Worm (Caenorhabditis elegans): ENCODE results near the gene snf-11.

snf-11 gene

DNA sequence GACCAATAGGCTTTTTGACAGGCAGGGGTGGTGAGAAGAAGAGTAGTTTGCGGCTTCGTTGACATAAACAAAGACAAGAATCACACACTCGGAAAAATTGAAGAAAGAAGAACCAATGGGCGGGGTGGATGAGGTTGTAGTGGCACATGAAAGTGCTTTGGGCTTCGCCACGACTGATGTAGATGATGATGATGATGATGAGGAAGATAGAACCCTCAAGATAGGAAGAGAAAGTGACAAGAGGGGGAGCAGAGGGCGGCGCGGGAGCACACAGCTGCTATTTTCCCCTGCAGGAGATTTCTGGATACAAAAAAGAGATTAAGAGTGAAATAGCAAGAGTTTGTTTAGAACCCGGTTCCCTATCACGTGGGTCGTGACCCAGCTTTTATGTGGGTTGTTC lies 669 bp upstream of the snf-11 start:
- TF ChIP-seq alr-1 (tag; optimal IDR thresholded peaks at IDR 0.05; ENCODE audit: borderline replicate concordance) (no peak), egl-27 (tag; optimal IDR thresholded peaks at IDR 0.05) (no peak), efl-1 (optimal IDR thresholded peaks at IDR 0.05) (no peak), efl-1 (GFP tag; optimal IDR thresholded peaks at IDR 0.05 in 1 of 2) (no peak), ces-1 (GFP tag; optimal IDR thresholded peaks at IDR 0.05) (no peak), fkh-8 (tag; optimal IDR thresholded peaks at IDR 0.05) (no peak), unc-62 (GFP tag; optimal IDR thresholded peaks at IDR 0.05) (no peak), nhr-19 (GFP tag; conservative IDR thresholded peaks at IDR 0.05) (peak; percentile 41), pqm-1 (tag; optimal IDR thresholded peaks at IDR 0.05) (no peak), lin-35 (GFP tag; optimal IDR thresholded peaks at IDR 0.05) (no peak), jun-1 (tag; optimal IDR thresholded peaks at IDR 0.05) (no peak), dpl-1 (GFP tag; optimal IDR thresholded peaks at IDR 0.05) (no peak), C34B4.2 (tag; optimal IDR thresholded peaks at IDR 0.05) (no peak), skn-1 (tag; optimal IDR thresholded peaks at IDR 0.05) (peak; percentile 4), efl-3 (GFP tag; optimal IDR thresholded peaks at IDR 0.05) (no peak), lin-15B (tag; optimal IDR thresholded peaks at IDR 0.05) (no peak), grh-1 (GFP tag; IDR thresholded peaks at IDR 0.05) (no peak), dsc-1 (tag; optimal IDR thresholded peaks at IDR 0.05) (peak; percentile 23), ceh-63 (GFP tag; optimal IDR thresholded peaks at IDR 0.05) (no peak), unc-86 (tag; optimal IDR thresholded peaks at IDR 0.05) (no peak), nhr-84 (tag; optimal IDR thresholded peaks at IDR 0.05) (no peak), hlh-4 (tag; optimal IDR thresholded peaks at IDR 0.05) (no peak), C16A3.4 (tag; optimal IDR thresholded peaks at IDR 0.05) (no peak), ceh-82 (tag; optimal IDR thresholded peaks at IDR 0.05) (no peak), nhr-20 (tag; optimal IDR thresholded peaks at IDR 0.05) (peak; percentile 47), unc-30 (tag; optimal IDR thresholded peaks at IDR 0.05) (no peak), unc-98 (GFP tag; IDR thresholded peaks at IDR 0.05) (no peak), sup-37 (GFP tag; optimal IDR thresholded peaks at IDR 0.05) (no peak), isw-1 (GFP tag; IDR thresholded peaks at IDR 0.05) (no peak), lin-13 (GFP tag; optimal IDR thresholded peaks at IDR 0.05) (no peak), blmp-1 (tag; optimal IDR thresholded peaks at IDR 0.05) (no peak), ztf-4 (tag; optimal IDR thresholded peaks at IDR 0.05) (no peak), mab-9 (GFP tag; IDR thresholded peaks at IDR 0.05) (no peak), unc-130 (tag; optimal IDR thresholded peaks at IDR 0.05) (peak; percentile 60), snu-23 (GFP tag; optimal IDR thresholded peaks at IDR 0.05) (peak; percentile 36), mef-2 (tag; optimal IDR thresholded peaks at IDR 0.05) (no peak), tbx-2 (tag; optimal IDR thresholded peaks at IDR 0.05) (peak; percentile 33), nhr-77 (tag; optimal IDR thresholded peaks at IDR 0.05) (no peak), sox-4 (tag; optimal IDR thresholded peaks at IDR 0.05) (no peak), mdl-1 (tag; optimal IDR thresholded peaks at IDR 0.05) (no peak), sptf-1 (tag; optimal IDR thresholded peaks at IDR 0.05) (no peak), zag-1 (tag; optimal IDR thresholded peaks at IDR 0.05) (no peak), nhr-28 (tag; optimal IDR thresholded peaks at IDR 0.05) (no peak), rnt-1 (tag; optimal IDR thresholded peaks at IDR 0.05) (peak; percentile 81), lin-39 (tag; optimal IDR thresholded peaks at IDR 0.05) (no peak), ceh-8 (GFP tag; optimal IDR thresholded peaks at IDR 0.05) (no peak), pag-3 (tag; optimal IDR thresholded peaks at IDR 0.05; ENCODE audit: borderline replicate concordance, insufficient read depth) (no peak), nhr-85 (tag) (no peak), lir-3 (tag; optimal IDR thresholded peaks at IDR 0.05; ENCODE audit: poor library complexity) (no peak), snpc-4 (tag; optimal IDR thresholded peaks at IDR 0.05) (no peak), lin-14 (GFP tag; optimal IDR thresholded peaks at IDR 0.05) (peak; percentile 93), aly-2 (tag; optimal IDR thresholded peaks at IDR 0.05) (no peak), nhr-71 (tag; optimal IDR thresholded peaks at IDR 0.05) (peak; percentile 80), pax-3 (tag; optimal IDR thresholded peaks at IDR 0.05) (no peak)

All from whole organism, L1 larva.